Fruit fly (Drosophila melanogaster) whole organism, embryonic: ENCODE data around the gene CG7276.

Experiments
- Aef1 ChIP-seq: fragments of 200-800 bp; sonication (Bioruptor generic); IDR thresholded peaks from 3 replicates; pipeline ENCODE4 v1.3.6; 2022; ENCODE audit warnings: missing biosample characterization, missing genetic modification characterization
- Atf3 ChIP-seq: fragments of 200-800 bp; sonication (Bioruptor generic); optimal IDR thresholded peaks from 3 replicates; lab custom pipeline; 2016; ENCODE audit warnings: missing biosample characterization, missing genetic modification characterization
- Bdp1 ChIP-seq: fragments of 200-800 bp; sonication (Bioruptor generic); optimal IDR thresholded peaks from 3 replicates; lab custom pipeline; 2016; ENCODE audit warnings: missing biosample characterization, missing genetic modification characterization
- Bteb2 ChIP-seq: fragments of 200-800 bp; sonication (Bioruptor generic); optimal IDR thresholded peaks from 2 replicates; lab custom pipeline; 2016; ENCODE audit warnings: missing biosample characterization, missing genetic modification characterization
- CG10209 ChIP-seq: fragments of 200-800 bp; sonication (Bioruptor generic); optimal IDR thresholded peaks from 3 replicates; lab custom pipeline; 2017; ENCODE audit warnings: missing biosample characterization, mild to moderate bottlenecking, missing genetic modification characterization, missing genetic modification reagents
- CG10274 ChIP-seq: fragments of 200-800 bp; sonication (Bioruptor generic); optimal IDR thresholded peaks from 3 replicates; lab custom pipeline; 2017; ENCODE audit warnings: missing biosample characterization, mild to moderate bottlenecking, missing genetic modification characterization
- CG10543 ChIP-seq: fragments of 200-800 bp; sonication (Bioruptor generic); optimal IDR thresholded peaks from 3 replicates; lab custom pipeline; 2017; ENCODE audit warnings: missing biosample characterization, mild to moderate bottlenecking, missing genetic modification characterization, moderate library complexity
- CG13624 ChIP-seq: fragments of 200-800 bp; sonication (Bioruptor generic); optimal IDR thresholded peaks from 2 replicates; lab custom pipeline; 2016; ENCODE audit warnings: missing biosample characterization, missing genetic modification characterization
- CG14014 ChIP-seq: fragments of 200-800 bp; sonication (Bioruptor generic); IDR thresholded peaks from 2 replicates; pipeline ENCODE4 v1.3.6; 2022; ENCODE audit warnings: missing biosample characterization, missing genetic modification characterization
- CG15479 ChIP-seq: fragments of 200-800 bp; sonication (Bioruptor generic); optimal IDR thresholded peaks from 3 replicates; lab custom pipeline; 2019; ENCODE audit warnings: missing biosample characterization, mild to moderate bottlenecking, missing genetic modification characterization, moderate library complexity
- CG15514 ChIP-seq: fragments of 200-800 bp; sonication (Bioruptor generic); optimal IDR thresholded peaks from 3 replicates; lab custom pipeline; 2017; ENCODE audit warnings: missing biosample characterization, missing genetic modification characterization, mild to moderate bottlenecking, moderate library complexity, missing genetic modification reagents
- CG15601 ChIP-seq: fragments of 200-800 bp; sonication (Bioruptor generic); optimal IDR thresholded peaks from 3 replicates; lab custom pipeline; 2019; ENCODE audit warnings: missing biosample characterization, mild to moderate bottlenecking, missing genetic modification characterization, moderate library complexity
- CG16779 ChIP-seq: fragments of 200-800 bp; sonication (Bioruptor generic); IDR thresholded peaks from 2 replicates; pipeline ENCODE4 v1.3.6; 2022; ENCODE audit warnings: missing biosample characterization, missing genetic modification characterization
- CG17359 ChIP-seq: fragments of 200-800 bp; sonication (Bioruptor generic); optimal IDR thresholded peaks from 3 replicates; lab custom pipeline; 2018; ENCODE audit warnings: missing biosample characterization, mild to moderate bottlenecking, missing genetic modification characterization, moderate library complexity
- CG17385 ChIP-seq: fragments of 200-800 bp; sonication (Bioruptor generic); optimal IDR thresholded peaks from 3 replicates; lab custom pipeline; 2018; ENCODE audit warnings: missing biosample characterization, mild to moderate bottlenecking, missing genetic modification characterization
- CG2116 ChIP-seq: fragments of 200-800 bp; sonication (Bioruptor generic); optimal IDR thresholded peaks from 3 replicates; lab custom pipeline; 2018; ENCODE audit warnings: missing biosample characterization, mild to moderate bottlenecking, missing genetic modification characterization
- CG42726 ChIP-seq: fragments of 200-800 bp; sonication (Bioruptor generic); IDR thresholded peaks from 2 replicates; pipeline ENCODE4 v1.3.6; 2022; ENCODE audit warnings: missing biosample characterization, missing genetic modification characterization; ENCODE audit not compliant: partially characterized antibody
- CG4404 ChIP-seq: fragments of 200-800 bp; sonication (Bioruptor generic); IDR thresholded peaks from 2 replicates; pipeline ENCODE4 v1.3.6; 2022; ENCODE audit warnings: missing biosample characterization, missing genetic modification characterization
- CG6689 ChIP-seq: fragments of 200-800 bp; sonication (Bioruptor generic); IDR thresholded peaks from 2 replicates; pipeline ENCODE4 v1.3.6; 2022; ENCODE audit warnings: missing biosample characterization, missing genetic modification characterization
- CG7928 ChIP-seq: fragments of 200-800 bp; sonication (Bioruptor generic); optimal IDR thresholded peaks from 2 replicates; lab custom pipeline; 2017; ENCODE audit warnings: missing biosample characterization, mild to moderate bottlenecking, missing genetic modification characterization
- CG8089 ChIP-seq: fragments of 200-800 bp; sonication (Bioruptor generic); optimal IDR thresholded peaks from 3 replicates; lab custom pipeline; 2016; ENCODE audit warnings: missing biosample characterization, missing genetic modification characterization
- CG8924 ChIP-seq: fragments of 200-800 bp; optimal IDR thresholded peaks from 3 replicates; lab custom pipeline; 2019; ENCODE audit warnings: missing biosample characterization, mild to moderate bottlenecking, missing genetic modification characterization, moderate library complexity
- CoRest ChIP-seq: fragments of 200-800 bp; sonication (Bioruptor generic); optimal IDR thresholded peaks from 3 replicates; lab custom pipeline; 2018; ENCODE audit warnings: missing biosample characterization, mild to moderate bottlenecking, missing genetic modification characterization, moderate library complexity
- Dip2 ChIP-seq: fragments of 200-800 bp; sonication (Bioruptor generic); IDR thresholded peaks from 2 replicates; pipeline ENCODE4 v1.3.6; 2022; ENCODE audit warnings: missing biosample characterization, missing genetic modification characterization
- Doc3 ChIP-seq: fragments of 200-800 bp; sonication (Bioruptor generic); IDR thresholded peaks from 3 replicates; pipeline ENCODE4 v1.3.6; 2022; ENCODE audit warnings: missing biosample characterization, missing genetic modification characterization; ENCODE audit not compliant: partially characterized antibody
- H2.0 ChIP-seq: fragments of 200-800 bp; sonication (Bioruptor generic); IDR thresholded peaks from 2 replicates; pipeline ENCODE4 v1.3.6; 2022; ENCODE audit warnings: missing biosample characterization, missing genetic modification characterization
- HmgZ ChIP-seq: fragments of 200-800 bp; sonication (Bioruptor generic); optimal IDR thresholded peaks from 2 replicates; lab custom pipeline; 2018; ENCODE audit warnings: missing biosample characterization, mild to moderate bottlenecking, missing genetic modification characterization
- Hmx ChIP-seq: fragments of 200-800 bp; sonication (Bioruptor generic); optimal IDR thresholded peaks from 2 replicates; lab custom pipeline; 2016; ENCODE audit warnings: missing biosample characterization, missing genetic modification characterization
- Hr3 ChIP-seq: fragments of 200-800 bp; sonication (Bioruptor generic); optimal IDR thresholded peaks from 3 replicates; lab custom pipeline; 2016; ENCODE audit warnings: missing biosample characterization, missing genetic modification characterization
- MBD-R2 ChIP-seq: fragments of 200-800 bp; sonication (Bioruptor generic); IDR thresholded peaks from 2 replicates; pipeline ENCODE4 v1.3.6; 2022; ENCODE audit warnings: missing biosample characterization, missing genetic modification characterization
- Opbp ChIP-seq: fragments of 200-800 bp; sonication (Bioruptor generic); IDR thresholded peaks from 3 replicates; pipeline ENCODE4 v1.3.6; 2022; ENCODE audit warnings: missing biosample characterization, missing genetic modification characterization; ENCODE audit not compliant: partially characterized antibody
- Scr ChIP-seq: fragments of 200-800 bp; sonication (Bioruptor generic); IDR thresholded peaks from 2 replicates; pipeline ENCODE4 v1.3.6; 2022; ENCODE audit warnings: missing biosample characterization, missing genetic modification characterization; ENCODE audit not compliant: partially characterized antibody
- Sin3A ChIP-seq: fragments of >200 bp; optimal IDR thresholded peaks from 2 replicates; lab custom pipeline; 2018
- TFAM ChIP-seq: fragments of 200-800 bp; sonication (Bioruptor generic); optimal IDR thresholded peaks from 2 replicates; lab custom pipeline; 2017; ENCODE audit warnings: missing biosample characterization, missing genetic modification characterization, inconsistent platforms
- Vsx1 ChIP-seq: fragments of 200-800 bp; sonication (Bioruptor generic); optimal IDR thresholded peaks from 2 replicates; lab custom pipeline; 2017; ENCODE audit warnings: missing biosample characterization, mild to moderate bottlenecking, missing genetic modification characterization, missing genetic modification reagents
- Xrp1 ChIP-seq: fragments of 200-800 bp; sonication (Bioruptor generic); IDR thresholded peaks from 2 replicates; pipeline ENCODE4 v1.3.6; 2022; ENCODE audit warnings: missing biosample characterization, missing genetic modification characterization
- bsh ChIP-seq, 2 experiments: fragments of 200-800 bp; sonication (Bioruptor generic); optimal IDR thresholded peaks; 2 replicates each; lab custom pipeline; 2017 to 2018; ENCODE audit warnings: mild to moderate bottlenecking in 2 of 2, missing biosample characterization in 2 of 2, missing genetic modification characterization in 2 of 2, moderate library complexity in 1 of 2
- fd102C ChIP-seq: fragments of 200-800 bp; sonication (Bioruptor generic); optimal IDR thresholded peaks from 2 replicates; lab custom pipeline; 2018; ENCODE audit warnings: missing biosample characterization, mild to moderate bottlenecking, missing genetic modification characterization, moderate library complexity
- ftz-f1 ChIP-seq: fragments of 200-800 bp; sonication (Bioruptor generic); optimal IDR thresholded peaks from 2 replicates; lab custom pipeline; 2016; ENCODE audit warnings: missing biosample characterization, missing genetic modification characterization
- gce ChIP-seq: fragments of 200-800 bp; sonication (Bioruptor generic); IDR thresholded peaks from 3 replicates; pipeline ENCODE4 v1.3.6; 2022; ENCODE audit warnings: missing biosample characterization, missing genetic modification characterization
- gsb ChIP-seq: fragments of 200-800 bp; sonication (Bioruptor generic); IDR thresholded peaks from 2 replicates; pipeline ENCODE4 v1.3.6; 2022; ENCODE audit warnings: missing biosample characterization, missing genetic modification characterization
- jigr1 ChIP-seq: fragments of 200-800 bp; sonication (Bioruptor generic); IDR thresholded peaks from 3 replicates; pipeline ENCODE4 v1.3.6; 2022; ENCODE audit warnings: missing biosample characterization, missing genetic modification characterization
- lola ChIP-seq, 3 experiments: fragments of >200 bp in 2 of 3; fragments of 200-800 bp in 1 of 3; sonication (Bioruptor generic) in 1 of 3; optimal IDR thresholded peaks; 2 replicates each; lab custom pipeline; 2017 to 2019; ENCODE audit warnings: missing biosample characterization in 3 of 3, missing genetic modification characterization in 3 of 3, mild to moderate bottlenecking in 1 of 3, moderate library complexity in 1 of 3
- mld ChIP-seq: fragments of 200-800 bp; sonication (Bioruptor generic); IDR thresholded peaks from 3 replicates; pipeline ENCODE4 v1.3.6; 2022; ENCODE audit warnings: missing biosample characterization, missing genetic modification characterization; ENCODE audit not compliant: partially characterized antibody
- oc ChIP-seq: fragments of 200-800 bp; sonication (Bioruptor generic); optimal IDR thresholded peaks from 2 replicates; lab custom pipeline; 2018; ENCODE audit warnings: missing biosample characterization, mild to moderate bottlenecking, missing genetic modification characterization, moderate library complexity
- psq ChIP-seq: fragments of 200-800 bp; sonication (Bioruptor generic); optimal IDR thresholded peaks from 2 replicates; lab custom pipeline; 2017; ENCODE audit warnings: missing biosample characterization, missing genetic modification characterization
- schlank ChIP-seq: fragments of 200-800 bp; sonication (Bioruptor generic); optimal IDR thresholded peaks from 2 replicates; lab custom pipeline; 2018; ENCODE audit warnings: missing biosample characterization, mild to moderate bottlenecking, missing genetic modification characterization
- ssp ChIP-seq: fragments of 200-800 bp; sonication (Bioruptor generic); IDR thresholded peaks from 2 replicates; pipeline ENCODE4 v1.3.6; 2022; ENCODE audit warnings: missing biosample characterization, missing genetic modification characterization
- unc-4 ChIP-seq: fragments of 200-800 bp; sonication (Bioruptor generic); IDR thresholded peaks from 2 replicates; pipeline ENCODE4 v1.3.6; 2022; ENCODE audit warnings: missing biosample characterization, missing genetic modification characterization; ENCODE audit not compliant: partially characterized antibody
- vfl ChIP-seq: fragments of 200-800 bp; sonication (Bioruptor generic); optimal IDR thresholded peaks from 2 replicates; lab custom pipeline; 2016; ENCODE audit warnings: missing biosample characterization, missing genetic modification characterization
- wor ChIP-seq: fragments of 200-800 bp; sonication (Bioruptor generic); IDR thresholded peaks from 2 replicates; pipeline ENCODE4 v1.3.6; 2022; ENCODE audit warnings: missing biosample characterization, missing genetic modification characterization

Gene CG7276

dm6 chr3L:15516440-15516839, 18.4 kb downstream of the CG7276 start (continued):
- TF ChIP-seq wor (GFP tag; lab: Robert Waterston, UW) (no peak), fd102C (GFP tag; lab: Kevin White, UChicago) (no peak), ssp (GFP tag; lab: Robert Waterston, UW) (no peak), CG17385 (GFP tag; lab: Kevin White, UChicago) (no peak), jigr1 (GFP tag; lab: Robert Waterston, UW) (no peak), CG4404 (no peak), Vsx1 (no peak), gce (GFP tag; lab: Robert Waterston, UW) (no peak), vfl (GFP tag; lab: Kevin White, UChicago) (no peak), oc (no peak), CG6689 (GFP tag; lab: Robert Waterston, UW) (no peak), CG42726 (GFP tag; lab: Robert Waterston, UW) (no peak), Bdp1 (GFP tag; lab: Kevin White, UChicago) (no peak), CG17359 (tag; lab: Kevin White, UChicago) (no peak), Hmx (no peak), CG15514 (GFP tag; lab: Kevin White, UChicago) (no peak), H2.0 (GFP tag; lab: Robert Waterston, UW) (no peak), CoRest (tag; lab: Kevin White, UChicago) (no peak), Hr3 (no peak), CG8089 (GFP tag; lab: Kevin White, UChicago) (no peak), CG8924 (tag; lab: Kevin White, UChicago) (no peak), CG10274 (GFP tag; lab: Kevin White, UChicago) (no peak), Atf3 (no peak), lola (GFP tag; optimal IDR thresholded peaks at IDR 0.05; lab: Kevin White, UChicago) (peak in 1 of 3 experiments; percentile 57), TFAM (GFP tag; lab: Kevin White, UChicago) (no peak), HmgZ (peak; percentile 7), CG16779 (GFP tag; lab: Robert Waterston, UW) (no peak), Scr (GFP tag; lab: Robert Waterston, UW) (no peak; the same call in 1 of the 2 replicates), schlank (tag; lab: Kevin White, UChicago) (no peak), Bteb2 (GFP tag; lab: Kevin White, UChicago) (no peak), Sin3A (lab: Kevin White, UChicago) (no peak), CG2116 (GFP tag; lab: Kevin White, UChicago) (peak; percentile 55), psq (no peak), MBD-R2 (peak; percentile 34; the same call in 1 of the 2 replicates), Xrp1 (GFP tag; lab: Robert Waterston, UW) (no peak), Aef1 (no peak), CG15479 (no peak), CG14014 (peak; percentile 27; the same call in 1 of the 2 replicates), Dip2 (no peak), CG10543 (no peak), bsh (GFP tag; optimal IDR thresholded peaks at IDR 0.05; lab: Kevin White, UChicago) (no peak), Opbp (GFP tag; lab: Robert Waterston, UW) (no peak), unc-4 (0 out of 2 replicates have a peak, but pooled peaks have one; percentile 36), Doc3 (GFP tag; lab: Robert Waterston, UW) (0 out of 3 replicates have a peak, but pooled peaks have one; percentile 36), CG10209 (GFP tag; lab: Kevin White, UChicago) (no peak), gsb (GFP tag; lab: Robert Waterston, UW) (no peak), ftz-f1 (GFP tag; lab: Kevin White, UChicago) (no peak), mld (GFP tag; lab: Robert Waterston, UW) (no peak), CG13624 (GFP tag; lab: Kevin White, UChicago) (no peak), CG15601 (tag; lab: Kevin White, UChicago) (no peak), CG7928 (GFP tag; lab: Kevin White, UChicago) (no peak)
